Fruit fly (Drosophila melanogaster): ENCODE measurements around the gene Ziz.

Gene Ziz

dm6 chr2L:7436492-7437324 is 59.4 kb downstream of the Ziz start:
- TF ChIP-seq CkIIα-i1 (GFP tag; IDR thresholded peaks at IDR 0.05) (peak; percentile 55; the same call in 1 of the 2 replicates), Dfd (GFP tag; optimal IDR thresholded peaks at IDR 0.05) (no peak), zfh2 (GFP tag; optimal IDR thresholded peaks at IDR 0.05) (peak; percentile 70), CG4707 (GFP tag; optimal IDR thresholded peaks at IDR 0.05) (peak; percentile 65), CG14965 (GFP tag; optimal IDR thresholded peaks at IDR 0.05; ENCODE audit: borderline replicate concordance) (peak; percentile 58), CG8089 (GFP tag; optimal IDR thresholded peaks at IDR 0.05) (peak; percentile 54), CG15696 (tag; optimal IDR thresholded peaks at IDR 0.05) (peak; percentile 2), CG43689 (GFP tag; IDR thresholded peaks at IDR 0.05) (peak; percentile 80), otp (GFP tag; IDR thresholded peaks at IDR 0.05) (peak; percentile 89), Ptx1 (GFP tag; IDR thresholded peaks at IDR 0.05) (peak; percentile 61), usp (GFP tag; optimal IDR thresholded peaks at IDR 0.05) (no peak), Doc3 (GFP tag; IDR thresholded peaks at IDR 0.05; ENCODE audit: partially characterized antibody) (no peak), jing (GFP tag; optimal IDR thresholded peaks at IDR 0.05) (no peak), unpg (GFP tag; optimal IDR thresholded peaks at IDR 0.05) (peak; percentile 54), CG4617 (GFP tag; optimal IDR thresholded peaks at IDR 0.05; ENCODE audit: borderline replicate concordance) (peak; percentile 22), CG12659 (GFP tag; optimal IDR thresholded peaks at IDR 0.05) (peak; percentile 87), CG31224 (GFP tag; IDR thresholded peaks at IDR 0.05) (peak; percentile 48; the same call in 1 of the 2 replicates), B-H2 (GFP tag; optimal IDR thresholded peaks at IDR 0.05) (peak; percentile 86), nau (GFP tag; optimal IDR thresholded peaks at IDR 0.05) (peak; percentile 80), CG34376 (GFP tag; optimal IDR thresholded peaks at IDR 0.05) (peak; percentile 93), repo (GFP tag; optimal IDR thresholded peaks at IDR 0.05) (peak; percentile 64), org-1 (GFP tag; optimal IDR thresholded peaks at IDR 0.05) (peak; percentile 46), CG10431 (GFP tag; optimal IDR thresholded peaks at IDR 0.05) (peak; percentile 40), CG17186 (GFP tag; optimal IDR thresholded peaks at IDR 0.05) (no peak), Scr (GFP tag; IDR thresholded peaks at IDR 0.05; ENCODE audit: partially characterized antibody) (no peak), exex (tag; optimal IDR thresholded peaks at IDR 0.05) (peak; percentile 90), CrebB (tag; optimal IDR thresholded peaks at IDR 0.05) (peak; percentile 82), ind (GFP tag; optimal IDR thresholded peaks at IDR 0.05) (peak; percentile 6), sob (GFP tag; IDR thresholded peaks at IDR 0.05) (peak; percentile 90), Chrac-16 (GFP tag; optimal IDR thresholded peaks at IDR 0.05) (no peak), CG14050 (GFP tag; IDR thresholded peaks at IDR 0.05) (peak; percentile 72), klu (GFP tag; IDR thresholded peaks at IDR 0.05) (no peak), Max (GFP tag; optimal IDR thresholded peaks at IDR 0.05) (peak; percentile 32), mirr (GFP tag; optimal IDR thresholded peaks at IDR 0.05) (peak; percentile 94), nmo (GFP tag; optimal IDR thresholded peaks at IDR 0.05) (no peak), Bgb (GFP tag; IDR thresholded peaks at IDR 0.05; ENCODE audit: partially characterized antibody) (no peak), pho (GFP tag; optimal IDR thresholded peaks at IDR 0.05) (peak; percentile 75), zen2 (GFP tag; IDR thresholded peaks at IDR 0.05; ENCODE audit: partially characterized antibody) (no peak), CG7839 (tag; optimal IDR thresholded peaks at IDR 0.05) (peak; percentile 40), CG10654 (GFP tag; optimal IDR thresholded peaks at IDR 0.05) (peak; percentile 69), en (GFP tag; optimal IDR thresholded peaks at IDR 0.05) (peak; percentile 11), mld (GFP tag; IDR thresholded peaks at IDR 0.05; ENCODE audit: partially characterized antibody) (no peak), pzg (GFP tag; optimal IDR thresholded peaks at IDR 0.05) (peak; percentile 30), PHDP (tag; optimal IDR thresholded peaks at IDR 0.05) (peak; percentile 51), Hr3 (GFP tag; optimal IDR thresholded peaks at IDR 0.05) (peak; percentile 60), CG8944 (GFP tag; optimal IDR thresholded peaks at IDR 0.05) (peak; percentile 78), Sox100B (GFP tag; optimal IDR thresholded peaks at IDR 0.05) (peak; percentile 53), CG11085 (GFP tag; IDR thresholded peaks at IDR 0.05) (peak; percentile 76)

Data from whole organism, embryonic.